Fruit fly (Drosophila melanogaster) Kc167 (cell line): ENCODE results near the gene Prx2.

Experiments used
- Myc ChIP-seq: fragments of >200 bp; optimal IDR thresholded peaks from 2 replicates; lab custom pipeline; 2017; ENCODE audit warnings: missing external identifiers
- psq ChIP-seq: fragments of >200 bp; optimal IDR thresholded peaks from 2 replicates; lab custom pipeline; 2017; ENCODE audit warnings: missing external identifiers

DNA sequence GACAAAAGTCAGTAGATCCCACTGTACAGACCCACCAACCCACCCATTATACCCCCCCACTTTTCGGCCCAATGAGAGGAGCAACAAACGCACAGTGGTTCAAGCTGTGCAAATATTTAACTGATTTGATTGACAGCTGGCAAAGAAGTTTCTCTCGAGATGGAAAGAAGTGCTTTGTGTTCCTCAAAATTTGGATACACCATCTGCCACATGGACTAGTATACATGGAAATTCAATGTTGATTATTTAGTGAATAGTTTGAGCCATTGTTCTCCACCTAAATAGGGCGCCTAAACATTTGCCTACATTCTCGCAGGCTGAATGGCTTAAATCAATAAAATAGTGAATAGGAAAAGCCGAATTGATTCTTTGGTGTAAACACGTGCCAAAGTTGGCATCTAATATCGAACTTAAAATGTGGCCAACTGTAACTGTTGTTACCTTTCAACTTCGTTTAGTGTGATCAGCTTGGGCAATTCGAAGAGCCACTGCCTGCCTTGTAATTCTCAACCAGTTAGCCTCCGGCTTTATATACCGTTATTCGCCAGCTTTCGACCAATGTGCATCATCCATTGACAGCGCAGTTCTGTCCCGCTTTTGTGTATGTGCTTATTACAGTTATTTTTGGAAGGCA, 48.3 kb upstream of the Prx2 start:
- no peak for TF ChIP-seq psq (lab: Kevin White, UChicago)
- no peak for TF ChIP-seq Myc (lab: Kevin White, UChicago)
